Worm (Caenorhabditis elegans) whole organism, young adult: ENCODE results near the gene bath-39.

Experiments used
- ama-1 ChIP-seq, 3 experiments: fragments of 150-350 bp in 1 of 3; sonication (generic microtip) in 2 of 3; optimal IDR thresholded peaks; 2 replicates each; lab custom pipeline; 2014 to 2018; ENCODE audit warnings: missing biosample characterization in 2 of 3, missing genetic modification characterization in 2 of 3, missing genetic modification reagents in 2 of 3
- aptf-2 ChIP-seq: fragments of 200-800 bp; sonication (Bioruptor generic); conservative IDR thresholded peaks from 2 replicates; pipeline ENCODE4 v1.3.6; 2022; ENCODE audit warnings: missing genetic modification reagents, missing genetic modification characterization, missing compliant biosample characterization
- lin-35 ChIP-seq, 3 experiments: fragments of 150-350 bp in 2 of 3; sonication (generic microtip) in 1 of 3; optimal IDR thresholded peaks; 2 replicates each; lab custom pipeline; 2014 to 2018; ENCODE audit warnings: missing biosample characterization in 3 of 3, missing genetic modification characterization in 3 of 3, missing genetic modification reagents in 3 of 3
- mxl-1 ChIP-seq: sonication (generic microtip); optimal IDR thresholded peaks from 2 replicates; lab custom pipeline; 2016; ENCODE audit warnings: missing genetic modification characterization, missing compliant biosample characterization
- pha-4 ChIP-seq: fragments of 150-350 bp; sonication (generic microtip); optimal IDR thresholded peaks from 2 replicates; lab custom pipeline; 2014; ENCODE audit warnings: missing biosample characterization, missing genetic modification reagents, missing genetic modification characterization
- rcor-1 ChIP-seq: fragments of 200-800 bp; sonication (Bioruptor generic); IDR thresholded peaks from 2 replicates; pipeline ENCODE4 v1.3.6; 2022; ENCODE audit warnings: missing genetic modification reagents, missing genetic modification characterization, missing compliant biosample characterization
- unc-130 ChIP-seq: sonication (generic microtip); optimal IDR thresholded peaks from 2 replicates; lab custom pipeline; 2016; ENCODE audit warnings: missing genetic modification reagents, missing genetic modification characterization, missing compliant biosample characterization
- unc-62 ChIP-seq: fragments of 150-350 bp; optimal IDR thresholded peaks from 2 replicates; lab custom pipeline; 2014; ENCODE audit warnings: missing biosample characterization, missing genetic modification reagents, missing genetic modification characterization
- ztf-6 ChIP-seq: fragments of 200-800 bp; sonication (Bioruptor generic); IDR thresholded peaks from 2 replicates; pipeline ENCODE4 v1.3.6; 2022; ENCODE audit warnings: missing genetic modification reagents, missing genetic modification characterization, missing compliant biosample characterization

- no peak for TF ChIP-seq aptf-2 (GFP tag; lab: Robert Waterston, UW)
- TF ChIP-seq ama-1 (optimal IDR thresholded peaks at IDR 0.05; lab: Kevin White, UChicago), result no peak
- TF ChIP-seq ama-1 (GFP tag; optimal IDR thresholded peaks at IDR 0.05; lab: Kevin White, UChicago), result no peak
- TF ChIP-seq rcor-1 (GFP tag; lab: Robert Waterston, UW), result no peak
- TF ChIP-seq unc-62 (GFP tag; lab: Kevin White, UChicago), result no peak
- TF ChIP-seq ztf-6 (GFP tag; lab: Robert Waterston, UW), result no peak
- TF ChIP-seq pha-4 (tag; lab: Kevin White, UChicago), result no peak
- no peak for TF ChIP-seq lin-35 (GFP tag; optimal IDR thresholded peaks at IDR 0.05; lab: Kevin White, UChicago)
- TF ChIP-seq unc-130 (GFP tag; lab: Kevin White, UChicago), result no peak
- TF ChIP-seq mxl-1 (tag; lab: Kevin White, UChicago), result no peak
Observed at ce11 chrV:13410688-13411087, 48.6 kb upstream of the bath-39 start, which contains the start of gene F53F1.4.
